Worm (Caenorhabditis elegans) whole organism, L4/young adult: ENCODE results near the gene gpa-12.

Experiments used
- W03F9.2 ChIP-seq: fragments of 150-350 bp; optimal IDR thresholded peaks from 2 replicates; lab custom pipeline; 2014; ENCODE audit warnings: missing biosample characterization, missing genetic modification characterization
- him-1 ChIP-seq: sonication (generic microtip); optimal IDR thresholded peaks from 2 replicates; lab custom pipeline; 2016; ENCODE audit warnings: missing genotype, missing genetic modification reagents, missing genetic modification characterization, missing compliant biosample characterization

- TF ChIP-seq him-1 (tag; lab: Kevin White, UChicago), result no peak
- TF ChIP-seq W03F9.2 (tag; lab: Kevin White, UChicago), result no peak
Observed at ce11 chrX:9278653-9279052, 35.3 kb downstream of the gpa-12 start, which contains the start of gene B0416.4.
